Fruit fly (Drosophila melanogaster): ENCODE measurements around the gene Tmhs.

- TF ChIP-seq psq (optimal IDR thresholded peaks at IDR 0.05) (no peak), insv (optimal IDR thresholded peaks at IDR 0.05) (no peak), Myc (optimal IDR thresholded peaks at IDR 0.05) (no peak), h (optimal IDR thresholded peaks at IDR 0.05) (no peak), Sin3A (optimal IDR thresholded peaks at IDR 0.05) (no peak), ttk (optimal IDR thresholded peaks at IDR 0.05) (no peak)
Observed at dm6 chr3L:1910107-1910506, 24.6 kb downstream of the Tmhs start, which contains the start of gene dsb.

All from Kc167 (cell line).